Worm (Caenorhabditis elegans) whole organism, L4/young adult: Measurements from ENCODE around the gene C03F11.2.

Experiments
- W03F9.2 ChIP-seq: fragments of 150-350 bp; optimal IDR thresholded peaks from 2 replicates; lab custom pipeline; 2014; ENCODE audit warnings: missing biosample characterization, missing genetic modification characterization
- dao-5 ChIP-seq: sonication (generic microtip); optimal IDR thresholded peaks from 2 replicates; lab custom pipeline; 2016; ENCODE audit warnings: missing genotype, missing genetic modification characterization, moderate library complexity, missing compliant biosample characterization
- him-1 ChIP-seq: sonication (generic microtip); optimal IDR thresholded peaks from 2 replicates; lab custom pipeline; 2016; ENCODE audit warnings: missing genotype, missing genetic modification reagents, missing genetic modification characterization, missing compliant biosample characterization

Gene C03F11.2

DNA sequence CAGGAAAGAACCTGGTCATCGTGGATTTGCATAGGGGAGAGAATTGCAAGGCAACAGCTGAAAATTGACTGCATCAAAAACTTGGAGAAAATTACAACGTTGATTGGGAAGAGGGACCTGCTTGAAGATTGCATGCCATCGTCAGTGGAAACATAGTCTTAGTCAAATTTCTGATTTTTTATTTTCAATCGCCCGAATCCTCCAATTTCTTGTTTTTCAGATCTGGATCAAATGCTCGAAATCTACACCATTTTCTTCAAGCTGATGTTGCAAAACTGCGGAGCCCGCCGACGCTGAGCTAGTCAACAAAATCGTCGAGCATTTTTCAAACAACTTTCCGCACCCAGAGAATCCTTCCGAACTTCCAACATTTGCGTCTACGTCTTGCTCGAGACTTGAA lies 23.6 kb downstream of the C03F11.2 start:
- no peak for TF ChIP-seq him-1
- TF ChIP-seq dao-5 (tag; lab: Kevin White, UChicago), result no peak
- TF ChIP-seq W03F9.2 (tag; lab: Kevin White, UChicago), result no peak

DNA sequence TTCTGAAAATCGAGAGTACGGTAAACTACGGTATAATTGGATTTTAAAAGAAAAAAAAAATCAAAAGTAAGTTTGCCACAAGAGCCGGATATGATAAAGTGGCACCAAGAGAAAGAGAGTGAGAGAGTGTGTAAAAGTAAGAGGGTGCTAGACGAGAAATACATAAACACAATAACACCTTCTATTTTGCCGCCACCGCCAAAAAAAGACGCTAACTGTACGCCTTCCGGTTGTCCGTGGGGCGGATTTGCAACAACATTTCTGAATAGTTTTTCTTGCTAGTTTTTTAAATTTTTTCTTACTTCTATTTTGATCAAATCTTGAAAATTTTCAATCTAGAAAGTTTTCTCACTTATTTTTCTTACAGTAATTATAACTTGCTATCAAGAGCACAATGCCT lies 24.6 kb downstream of the C03F11.2 start, which contains the start of gene F35C8.8:
F35C8.8 (minus strand) TSS at position 2 of the 400 bp plus-strand sequence.
- no peak for TF ChIP-seq W03F9.2 (tag; lab: Kevin White, UChicago)
- no peak for TF ChIP-seq dao-5 (tag; lab: Kevin White, UChicago)
- TF ChIP-seq him-1, result no peak

DNA sequence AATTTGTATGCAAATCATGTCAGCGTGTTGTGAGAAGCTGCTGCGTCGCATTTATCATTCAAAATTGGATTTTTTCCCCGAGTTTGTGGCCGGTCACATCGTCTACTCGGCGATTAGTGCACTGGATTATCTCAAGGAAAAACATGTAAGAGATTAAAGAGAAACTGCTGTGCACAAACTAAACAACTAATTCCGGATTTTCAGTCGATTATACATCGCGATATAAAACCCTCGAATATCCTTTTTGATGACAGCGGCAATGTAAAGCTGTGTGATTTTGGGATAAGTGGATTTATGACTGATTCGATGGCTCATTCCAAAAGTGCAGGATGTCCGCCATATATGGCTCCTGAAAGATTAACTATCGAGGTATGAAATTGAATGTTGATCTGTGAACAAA lies 26.6 kb downstream of the C03F11.2 start:
- TF ChIP-seq dao-5 (tag; lab: Kevin White, UChicago) (no peak), him-1 (no peak), W03F9.2 (tag; lab: Kevin White, UChicago) (no peak)

DNA sequence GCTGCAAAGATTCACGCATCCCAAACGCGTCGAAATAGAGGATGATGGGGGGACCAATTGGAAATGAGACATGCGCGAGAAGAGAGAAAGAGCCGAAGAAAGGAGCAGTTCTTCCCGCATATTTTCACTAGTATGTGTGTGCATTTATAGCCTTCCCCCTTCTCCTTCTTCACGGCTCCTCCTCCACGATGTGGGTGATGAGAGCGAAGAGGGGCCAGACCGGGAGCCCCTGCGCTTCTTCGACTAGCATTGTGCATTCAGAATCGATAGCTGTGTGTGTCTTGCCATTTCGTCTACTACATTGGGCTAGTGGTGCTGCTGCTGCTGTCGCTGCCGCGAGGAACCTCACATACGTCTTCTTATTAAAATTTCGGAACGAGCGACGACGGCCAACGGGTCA lies 29.0 kb downstream of the C03F11.2 start, which contains the start of gene jkk-1:
jkk-1 (plus strand) TSS at position 249 of the 400 bp plus-strand sequence.
- TF ChIP-seq W03F9.2 (tag; lab: Kevin White, UChicago) (no peak), him-1 (peak; percentile 40), dao-5 (tag; lab: Kevin White, UChicago) (no peak)

DNA sequence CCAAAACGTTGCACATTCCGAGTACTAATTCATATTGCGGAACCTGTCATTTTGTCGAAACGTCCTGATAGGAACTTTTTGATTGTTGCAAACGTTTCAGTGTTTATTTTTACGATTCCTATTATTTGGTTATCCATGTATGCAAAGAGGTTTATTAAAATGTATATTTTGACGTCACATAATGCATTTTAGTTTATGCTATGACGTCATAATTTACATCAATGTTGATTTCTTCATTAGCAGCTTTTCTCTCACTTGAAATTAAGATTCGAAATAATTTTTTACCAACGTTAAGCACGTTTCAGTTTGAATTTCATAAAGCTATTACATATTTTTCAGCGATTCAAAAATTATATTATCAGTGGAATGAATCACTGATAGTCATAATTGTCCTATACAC lies 30.6 kb downstream of the C03F11.2 start:
- TF ChIP-seq W03F9.2 (tag; lab: Kevin White, UChicago) (no peak), him-1 (no peak), dao-5 (tag; lab: Kevin White, UChicago) (no peak)

DNA sequence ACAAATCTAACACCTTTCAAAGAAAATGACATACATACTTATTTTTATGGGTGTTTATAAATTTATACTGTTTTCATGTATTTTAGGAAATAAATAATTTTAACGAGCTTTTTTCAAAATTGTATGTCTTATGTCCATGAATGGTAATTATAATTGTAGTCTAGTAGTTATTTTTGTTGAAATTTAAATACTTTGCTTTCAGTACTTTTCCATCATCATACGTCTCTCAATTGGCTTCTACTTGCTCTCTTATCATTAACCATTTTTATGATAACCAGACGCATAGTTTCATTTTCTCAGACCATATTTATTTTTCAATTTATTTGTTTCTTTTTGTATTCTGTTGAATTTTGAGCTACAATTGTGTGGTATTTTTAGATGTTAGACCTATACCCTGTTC lies 31.8 kb downstream of the C03F11.2 start, which contains the start of gene F35C8.5:
F35C8.5 (plus strand) TSS at position 377 of the 400 bp plus-strand sequence.
- TF ChIP-seq W03F9.2 (tag; lab: Kevin White, UChicago) (no peak), dao-5 (tag; lab: Kevin White, UChicago) (no peak), him-1 (no peak)

DNA sequence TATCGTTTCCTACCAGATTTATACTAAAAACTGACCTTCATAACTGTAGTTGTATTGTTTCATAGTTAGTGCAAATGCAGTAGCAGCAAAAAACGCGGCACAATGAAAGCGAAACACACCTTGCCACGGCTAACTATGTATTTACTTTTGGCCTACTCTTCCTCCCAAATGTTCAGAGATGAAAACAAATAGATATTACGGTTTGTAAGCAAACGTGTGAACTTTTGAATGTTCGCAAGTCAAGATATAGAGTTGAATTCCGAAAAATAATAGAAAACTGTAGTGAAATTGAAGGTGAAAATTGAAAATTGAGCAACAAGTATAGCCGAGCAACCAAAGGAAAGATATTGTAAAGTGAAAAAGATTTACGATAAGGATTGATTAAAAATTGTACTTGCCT lies 33.0 kb downstream of the C03F11.2 start, which contains the start of gene chtl-1:
chtl-1 (minus strand) TSS at position 101 of the 400 bp plus-strand sequence.
- TF ChIP-seq W03F9.2 (tag; lab: Kevin White, UChicago), result no peak
- no peak for TF ChIP-seq him-1
- TF ChIP-seq dao-5 (tag; lab: Kevin White, UChicago), result no peak

DNA sequence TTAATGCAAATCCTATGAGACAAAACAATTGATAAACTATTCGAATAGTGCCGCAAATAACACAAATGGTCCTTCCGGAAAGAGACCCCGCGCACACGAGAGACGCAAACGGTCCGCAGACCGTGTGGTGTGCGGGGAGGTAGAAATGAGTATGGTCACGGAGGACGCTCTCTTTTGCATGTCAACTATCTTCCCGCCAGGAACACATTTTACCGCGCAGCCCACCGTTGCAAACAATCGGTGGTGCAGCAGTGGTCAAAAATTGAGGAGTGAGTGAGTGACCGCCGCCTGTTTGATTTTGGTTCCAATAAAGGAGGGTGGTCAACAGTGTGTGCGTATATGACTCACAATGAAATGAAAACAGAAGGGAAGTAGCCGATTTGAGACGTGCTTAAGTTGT lies 36.5 kb downstream of the C03F11.2 start:
- no peak for TF ChIP-seq him-1
- no peak for TF ChIP-seq W03F9.2 (tag; lab: Kevin White, UChicago)
- no peak for TF ChIP-seq dao-5 (tag; lab: Kevin White, UChicago)

DNA sequence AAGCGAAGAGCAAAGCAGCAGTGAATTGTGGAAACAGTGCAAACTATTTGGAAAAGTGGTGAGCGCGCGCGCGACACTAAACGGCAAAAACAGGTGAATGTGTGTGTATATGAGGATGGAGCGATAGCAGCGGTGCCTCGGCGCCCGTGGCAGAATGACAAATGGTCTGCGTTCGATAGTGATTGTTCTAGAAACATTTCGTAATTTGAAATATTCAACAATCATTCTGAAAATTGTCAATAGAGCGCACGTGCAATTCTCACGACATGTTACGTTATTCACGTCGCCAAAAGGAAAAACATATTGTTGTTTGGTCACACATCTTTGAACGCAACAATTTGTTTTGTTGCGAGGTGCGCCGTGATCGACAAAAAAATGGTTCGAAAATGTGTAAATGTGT lies 41.9 kb downstream of the C03F11.2 start:
- TF ChIP-seq W03F9.2 (tag; lab: Kevin White, UChicago), result no peak
- no peak for TF ChIP-seq dao-5 (tag; lab: Kevin White, UChicago)
- no peak for TF ChIP-seq him-1

DNA sequence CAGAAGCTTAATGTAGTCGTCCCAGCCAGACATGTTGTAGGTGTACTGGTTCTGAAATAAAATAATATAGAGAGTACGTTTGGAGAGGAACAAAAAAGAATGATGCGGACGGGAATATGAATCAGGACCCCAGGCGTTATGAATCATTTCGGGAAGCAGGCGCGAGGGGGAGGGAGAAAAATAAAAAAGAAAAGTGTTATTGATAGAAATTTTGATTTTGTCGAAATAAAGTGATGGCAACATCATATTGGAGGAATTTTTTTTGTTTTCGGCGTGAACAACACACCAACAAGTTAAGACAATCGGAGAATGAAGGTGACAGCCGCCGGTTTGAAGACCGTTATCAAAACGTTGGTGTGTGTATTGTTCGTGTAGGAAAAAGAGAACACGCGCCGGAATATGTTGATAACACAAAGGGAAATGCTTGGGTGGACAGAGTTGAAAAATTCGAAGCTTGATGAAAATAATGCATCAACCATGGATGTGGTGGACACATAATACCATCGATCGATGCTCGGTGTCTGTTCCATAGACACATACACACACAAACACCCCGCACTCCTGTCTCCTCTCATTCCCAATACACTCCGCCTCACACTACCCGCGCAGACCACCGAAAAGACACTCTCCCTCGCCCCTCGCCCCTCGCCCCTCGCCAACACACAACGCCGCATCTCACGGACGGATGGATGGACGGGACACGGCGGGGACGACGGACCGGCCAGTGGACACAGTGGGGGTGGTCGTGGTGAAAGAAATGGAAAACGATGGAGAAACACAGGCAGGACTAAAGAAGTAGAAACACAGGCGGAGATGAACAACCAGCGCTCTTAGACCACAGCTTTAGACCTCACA lies 43.0 kb downstream of the C03F11.2 start, which contains the start of gene pfn-2:
pfn-2 (minus strand) TSS at position 51 of the 855 bp plus-strand sequence.
- TF ChIP-seq W03F9.2 (tag; lab: Kevin White, UChicago) (no peak), dao-5 (tag; lab: Kevin White, UChicago) (peak; percentile 17), him-1 (no peak)

DNA sequence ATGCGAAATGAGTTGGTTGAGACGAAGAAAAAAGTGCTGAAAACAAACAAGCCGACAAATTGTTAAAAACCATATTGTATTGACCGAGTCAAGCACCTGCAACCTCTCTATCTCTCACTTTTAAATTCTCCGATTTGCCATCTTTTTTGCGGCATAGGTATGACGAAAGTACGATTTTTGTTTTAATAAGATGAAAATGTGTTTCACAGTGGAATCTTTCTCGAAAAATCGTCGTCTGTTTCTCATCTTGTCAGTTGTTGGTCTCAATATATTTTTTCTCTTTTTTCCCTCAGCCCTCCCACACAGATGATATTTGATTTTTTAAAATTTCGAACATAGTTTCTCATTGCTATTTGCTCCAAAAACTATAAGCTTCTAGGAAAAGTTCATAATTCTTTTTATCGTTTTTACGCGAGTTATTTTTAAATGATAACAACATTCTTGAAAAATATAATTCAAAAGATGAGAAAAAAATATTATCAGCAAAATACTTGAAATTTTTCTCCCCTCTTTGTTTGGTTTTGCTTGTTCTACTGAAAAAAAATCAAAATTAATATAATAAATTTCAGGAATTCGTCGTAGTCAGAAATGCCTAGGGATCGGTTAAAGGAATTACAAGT lies 48.6 kb downstream of the C03F11.2 start, which contains the start of gene syx-3:
syx-3 (plus strand) TSS at position 570 of the 620 bp plus-strand sequence.
- no peak for TF ChIP-seq him-1
- TF ChIP-seq W03F9.2 (tag; lab: Kevin White, UChicago), result no peak
- TF ChIP-seq dao-5 (tag; lab: Kevin White, UChicago), result no peak

DNA sequence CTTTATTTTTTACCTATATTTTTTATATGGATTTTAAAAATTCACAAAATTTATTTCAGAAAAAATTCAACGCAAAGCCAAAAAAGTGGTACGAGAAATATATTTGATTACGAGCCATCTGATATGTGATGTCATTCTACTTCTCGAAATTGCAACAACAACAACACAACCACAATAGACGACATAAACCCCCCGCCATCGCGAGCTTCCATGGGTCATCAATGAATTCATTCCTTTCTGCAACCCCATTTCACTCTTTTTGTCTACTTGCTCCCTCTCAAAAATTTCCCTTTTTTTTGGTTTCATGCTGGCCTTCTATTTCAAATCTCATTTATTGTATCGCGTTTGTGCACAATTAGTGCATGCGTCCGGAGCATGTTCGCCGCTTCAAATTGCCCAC lies 49.3 kb downstream of the C03F11.2 start:
- TF ChIP-seq dao-5 (tag; lab: Kevin White, UChicago), result no peak
- no peak for TF ChIP-seq W03F9.2 (tag; lab: Kevin White, UChicago)
- TF ChIP-seq him-1, result no peak

DNA sequence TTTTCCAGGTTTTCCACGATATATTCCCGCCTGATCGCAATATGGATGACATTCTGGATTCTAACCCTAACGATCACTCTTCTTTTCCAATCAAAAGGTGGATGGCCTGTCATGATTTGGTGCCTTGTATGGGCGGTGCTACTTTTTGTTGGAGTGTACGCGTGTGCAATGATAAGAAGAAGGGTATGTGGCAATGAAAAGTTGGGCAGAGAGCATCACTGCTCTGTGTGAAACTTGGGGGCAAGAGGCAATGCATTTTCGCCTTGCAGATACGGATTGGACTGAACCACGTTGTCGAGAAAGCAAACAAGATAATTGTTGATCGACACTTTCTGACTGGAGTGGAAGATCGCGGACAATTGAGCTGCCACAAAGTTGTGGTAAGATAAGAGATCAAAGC lies 50.9 kb downstream of the C03F11.2 start:
- TF ChIP-seq dao-5 (tag; lab: Kevin White, UChicago), result no peak
